Worm (Caenorhabditis elegans) whole organism, late embryonic: ENCODE measurements around the gene unc-129.

ENCODE experiments used
- C08G9.2 ChIP-seq: sonication (generic microtip); optimal IDR thresholded peaks from 2 replicates; lab custom pipeline; 2016; ENCODE audit warnings: mild to moderate bottlenecking, missing genetic modification characterization, moderate library complexity, missing compliant biosample characterization
- C38D4.7 ChIP-seq: fragments of 200-800 bp; sonication (Bioruptor generic); optimal IDR thresholded peaks from 2 replicates; lab custom pipeline; 2018; ENCODE audit warnings: mild to moderate bottlenecking, missing genetic modification characterization, moderate library complexity, missing compliant biosample characterization
- F13H6.1 ChIP-seq: sonication (generic microtip); optimal IDR thresholded peaks from 2 replicates; lab custom pipeline; 2016; ENCODE audit warnings: missing genetic modification characterization, missing compliant biosample characterization
- K02D7.2 ChIP-seq: sonication (generic microtip); optimal IDR thresholded peaks from 2 replicates; lab custom pipeline; 2017; ENCODE audit warnings: mild to moderate bottlenecking, missing genetic modification characterization, missing compliant biosample characterization
- K09A11.1 ChIP-seq: sonication (generic microtip); optimal IDR thresholded peaks from 2 replicates; lab custom pipeline; 2017; ENCODE audit warnings: antibody characterized with exemption, mild to moderate bottlenecking, missing genetic modification characterization, missing compliant biosample characterization; ENCODE audit not compliant: insufficient read depth
- T23F11.4 ChIP-seq: fragments of 200-800 bp; sonication (Bioruptor generic); optimal IDR thresholded peaks from 2 replicates; lab custom pipeline; 2018; ENCODE audit warnings: mild to moderate bottlenecking, missing genetic modification characterization, missing compliant biosample characterization
- ahr-1 ChIP-seq: sonication (generic microtip); optimal IDR thresholded peaks from 2 replicates; lab custom pipeline; 2016; ENCODE audit warnings: missing genetic modification characterization, missing compliant biosample characterization
- ama-1 ChIP-seq: fragments of 150-350 bp; optimal IDR thresholded peaks from 2 replicates; lab custom pipeline; 2014
- ceh-14 ChIP-seq: sonication (generic microtip); optimal IDR thresholded peaks from 2 replicates; lab custom pipeline; 2016; ENCODE audit warnings: missing genotype, missing genetic modification characterization, missing compliant biosample characterization
- ceh-18 ChIP-seq: sonication (generic microtip); optimal IDR thresholded peaks from 2 replicates; lab custom pipeline; 2016; ENCODE audit warnings: missing genetic modification characterization, missing compliant biosample characterization
- ceh-19 ChIP-seq: fragments of 200-800 bp; sonication (Bioruptor generic); optimal IDR thresholded peaks from 2 replicates; lab custom pipeline; 2018; ENCODE audit warnings: mild to moderate bottlenecking, missing genetic modification characterization, missing compliant biosample characterization
- ceh-22 ChIP-seq: sonication (generic microtip); optimal IDR thresholded peaks from 2 replicates; lab custom pipeline; 2017; ENCODE audit warnings: missing biosample characterization, missing genetic modification characterization
- ceh-30 ChIP-seq: fragments of 150-350 bp; optimal IDR thresholded peaks from 2 replicates; lab custom pipeline; 2014; ENCODE audit warnings: missing biosample characterization, missing genetic modification characterization
- ceh-31 ChIP-seq: sonication (generic microtip); optimal IDR thresholded peaks from 2 replicates; lab custom pipeline; 2016; ENCODE audit warnings: missing genetic modification characterization, missing compliant biosample characterization
- ceh-34 ChIP-seq: sonication (generic microtip); optimal IDR thresholded peaks from 2 replicates; lab custom pipeline; 2016; ENCODE audit warnings: mild to moderate bottlenecking, missing genetic modification characterization, missing compliant biosample characterization
- dve-1 ChIP-seq: sonication (generic microtip); optimal IDR thresholded peaks from 2 replicates; lab custom pipeline; 2017; ENCODE audit warnings: antibody characterized with exemption, mild to moderate bottlenecking, missing genetic modification characterization, missing compliant biosample characterization
- elt-4 ChIP-seq: sonication (generic microtip); optimal IDR thresholded peaks from 2 replicates; lab custom pipeline; 2016; ENCODE audit warnings: missing genetic modification characterization, missing compliant biosample characterization
- ets-4 ChIP-seq: sonication (generic microtip); optimal IDR thresholded peaks from 2 replicates; lab custom pipeline; 2016; ENCODE audit warnings: missing genetic modification characterization, missing compliant biosample characterization
- eyg-1 ChIP-seq: sonication (generic microtip); optimal IDR thresholded peaks from 2 replicates; lab custom pipeline; 2016; ENCODE audit warnings: missing genotype, missing genetic modification characterization, missing compliant biosample characterization
- fax-1 ChIP-seq: sonication (generic microtip); optimal IDR thresholded peaks from 2 replicates; lab custom pipeline; 2016; ENCODE audit warnings: missing genotype, missing genetic modification characterization, missing compliant biosample characterization
- fkh-10 ChIP-seq: fragments of 150-350 bp; optimal IDR thresholded peaks from 2 replicates; lab custom pipeline; 2014; ENCODE audit warnings: missing biosample characterization, missing genetic modification reagents, missing genetic modification characterization
- fkh-6 ChIP-seq: sonication (generic microtip); optimal IDR thresholded peaks from 2 replicates; lab custom pipeline; 2016; ENCODE audit warnings: missing genetic modification characterization, missing compliant biosample characterization
- hlh-6 ChIP-seq: sonication (generic microtip); optimal IDR thresholded peaks from 2 replicates; lab custom pipeline; 2016; ENCODE audit warnings: missing genotype, missing genetic modification characterization, missing compliant biosample characterization
- hlh-8 ChIP-seq: sonication (generic microtip); optimal IDR thresholded peaks from 2 replicates; lab custom pipeline; 2016; ENCODE audit warnings: missing genotype, missing genetic modification characterization, missing compliant biosample characterization
- madf-2 ChIP-seq: sonication (generic microtip); optimal IDR thresholded peaks from 2 replicates; lab custom pipeline; 2017; ENCODE audit warnings: missing genetic modification characterization, missing compliant biosample characterization
- mec-3 ChIP-seq: sonication (generic microtip); optimal IDR thresholded peaks from 2 replicates; lab custom pipeline; 2016; ENCODE audit warnings: borderline replicate concordance, missing genetic modification characterization, missing compliant biosample characterization
- nfya-1 ChIP-seq: sonication (generic microtip); optimal IDR thresholded peaks from 2 replicates; lab custom pipeline; 2017; ENCODE audit warnings: missing genetic modification characterization, mild to moderate bottlenecking, missing compliant biosample characterization, antibody characterized with exemption, moderate library complexity
- nhr-11 ChIP-seq: fragments of 150-350 bp; optimal IDR thresholded peaks from 2 replicates; lab custom pipeline; 2014; ENCODE audit warnings: missing biosample characterization, missing genetic modification characterization
- npax-4 ChIP-seq: sonication (generic microtip); optimal IDR thresholded peaks from 2 replicates; lab custom pipeline; 2016; ENCODE audit warnings: missing genetic modification characterization, missing compliant biosample characterization
- odd-2 ChIP-seq: sonication (generic microtip); optimal IDR thresholded peaks from 2 replicates; lab custom pipeline; 2017; ENCODE audit warnings: antibody characterized with exemption, mild to moderate bottlenecking, missing genetic modification characterization, missing compliant biosample characterization
- pha-2 ChIP-seq: sonication (generic microtip); optimal IDR thresholded peaks from 2 replicates; lab custom pipeline; 2017; ENCODE audit warnings: mild to moderate bottlenecking, missing genetic modification characterization, missing compliant biosample characterization
- pqm-1 ChIP-seq: sonication (generic microtip); optimal IDR thresholded peaks from 2 replicates; lab custom pipeline; 2016; ENCODE audit warnings: missing genetic modification characterization, missing compliant biosample characterization
- pros-1 ChIP-seq: fragments of 150-350 bp; optimal IDR thresholded peaks from 2 replicates; lab custom pipeline; 2014; ENCODE audit warnings: missing biosample characterization, missing genetic modification reagents, missing genetic modification characterization
- sdc-2 ChIP-seq: sonication (generic microtip); optimal IDR thresholded peaks from 2 replicates; lab custom pipeline; 2016; ENCODE audit warnings: missing genotype, missing genetic modification characterization, missing compliant biosample characterization
- tbx-2 ChIP-seq: sonication (generic microtip); optimal IDR thresholded peaks from 2 replicates; lab custom pipeline; 2016; ENCODE audit warnings: missing genetic modification characterization, missing compliant biosample characterization
- tbx-7 ChIP-seq: sonication (generic microtip); optimal IDR thresholded peaks from 2 replicates; lab custom pipeline; 2016; ENCODE audit warnings: missing genotype, missing genetic modification characterization, missing compliant biosample characterization
- unc-3 ChIP-seq, 2 experiments: fragments of 200-800 bp in 1 of 2; sonication (Bioruptor generic) in 1 of 2; sonication (generic microtip) in 1 of 2; conservative IDR thresholded peaks in 1 of 2; optimal IDR thresholded peaks in 1 of 2; 2 replicates each; pipeline versions ENCODE4 v1.3.6 to Lab custom; 2016 to 2022; ENCODE audit warnings: missing compliant biosample characterization in 2 of 2, missing genetic modification characterization in 2 of 2, missing genetic modification reagents in 1 of 2
- unc-42 ChIP-seq: sonication (generic microtip); optimal IDR thresholded peaks from 2 replicates; lab custom pipeline; 2016; ENCODE audit warnings: missing genotype, missing genetic modification characterization, missing compliant biosample characterization
- unc-86 ChIP-seq: sonication (generic microtip); optimal IDR thresholded peaks from 2 replicates; lab custom pipeline; 2016; ENCODE audit warnings: missing genetic modification characterization, missing compliant biosample characterization
- zip-5 ChIP-seq: sonication (generic microtip); optimal IDR thresholded peaks from 2 replicates; lab custom pipeline; 2016; ENCODE audit warnings: missing genetic modification characterization, missing compliant biosample characterization

The unc-129 gene

DNA sequence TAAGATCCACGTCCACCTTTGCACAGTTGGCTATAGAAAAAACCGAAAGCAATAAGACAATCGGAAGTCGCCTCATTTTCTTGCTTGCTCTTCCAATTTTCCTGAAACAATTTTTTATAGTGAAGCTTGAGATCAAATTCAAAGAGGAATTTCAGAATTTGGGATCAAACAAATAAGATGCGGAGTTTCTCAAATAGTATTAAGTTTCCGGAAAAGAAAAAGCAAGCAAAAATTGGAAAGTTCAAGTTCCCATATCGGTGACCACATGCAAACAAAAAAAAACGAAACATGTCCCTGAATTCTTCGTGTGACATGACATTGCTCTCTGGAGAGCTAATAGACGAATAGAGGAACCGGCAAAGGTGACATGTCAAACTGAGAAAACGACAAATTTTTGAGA, at the start of gene unc-129:
TSS of gene unc-129 (minus strand) at position 101 of the 400 bp plus-strand sequence.
- TF ChIP-seq ceh-19 (GFP tag; lab: Kevin White, UChicago) = no peak

DNA sequence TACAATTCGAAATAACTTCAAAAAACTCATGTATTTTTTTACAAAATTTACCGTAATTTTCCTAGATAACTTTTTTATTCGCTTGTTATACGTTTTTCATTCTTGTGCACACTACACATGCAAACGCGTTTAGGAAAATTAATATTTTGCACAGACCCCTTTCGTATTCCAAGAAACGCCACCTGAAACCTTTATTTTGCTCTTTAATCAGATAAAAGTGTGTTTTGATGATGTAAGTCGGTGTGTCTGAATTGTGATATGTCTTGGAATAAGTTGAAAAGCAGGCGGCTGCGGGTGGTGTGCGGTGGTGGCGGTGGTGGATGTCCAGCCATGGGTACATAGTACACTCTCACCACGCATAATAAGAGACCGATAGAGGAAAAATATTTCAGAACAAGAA, 48.2 kb upstream of the unc-129 start:
- TF ChIP-seq C08G9.2 (no peak), tbx-7 (tag; lab: Kevin White, UChicago) (no peak), ceh-22 (tag; lab: Kevin White, UChicago) (no peak), ceh-31 (tag; lab: Kevin White, UChicago) (no peak), dve-1 (tag; lab: Kevin White, UChicago) (no peak), ceh-18 (tag; lab: Kevin White, UChicago) (no peak)

DNA sequence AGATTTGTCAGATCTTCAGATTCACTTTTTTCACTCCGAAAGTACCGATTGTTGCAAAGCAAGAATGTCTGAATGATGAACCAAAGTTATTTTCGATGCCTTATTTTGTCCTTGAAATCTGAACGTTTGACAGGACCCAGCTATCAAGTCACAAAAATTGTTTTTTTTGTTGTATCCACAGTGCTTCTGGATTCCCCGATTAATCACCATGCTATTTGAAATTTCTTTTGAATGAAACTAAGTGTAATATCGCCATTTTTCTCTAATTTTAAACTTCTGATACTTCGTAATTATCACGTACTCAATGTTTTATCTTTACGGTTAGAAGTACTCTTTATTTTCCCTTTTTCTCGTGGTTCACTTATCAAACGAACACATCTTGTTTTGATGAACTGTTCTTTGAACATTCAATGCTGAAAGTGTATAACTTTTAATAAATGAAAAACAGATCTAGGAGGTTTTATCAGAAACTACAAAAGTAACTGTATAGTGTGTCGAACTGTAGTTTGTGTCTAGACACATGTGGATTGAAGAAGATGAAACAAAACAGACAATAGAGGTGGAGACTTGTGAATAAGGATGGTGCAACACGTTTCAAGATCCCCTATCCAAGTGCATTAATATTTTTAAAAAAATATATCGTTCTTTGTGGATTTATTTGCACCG, 46.4 kb upstream of the unc-129 start:
- TF ChIP-seq odd-2 (tag; lab: Kevin White, UChicago) (no peak), T23F11.4 (GFP tag; lab: Kevin White, UChicago) (no peak), ceh-34 (no peak), fax-1 (tag; lab: Kevin White, UChicago) (no peak), ceh-30 (tag; lab: Kevin White, UChicago) (no peak), ceh-14 (tag; lab: Kevin White, UChicago) (no peak), K09A11.1 (tag; lab: Kevin White, UChicago) (no peak), ets-4 (no peak), ahr-1 (no peak), nhr-11 (tag; lab: Kevin White, UChicago) (no peak), unc-42 (no peak), K02D7.2 (tag; lab: Kevin White, UChicago) (no peak), pros-1 (no peak), pqm-1 (tag; lab: Kevin White, UChicago) (no peak), nfya-1 (tag; lab: Kevin White, UChicago) (no peak), fkh-10 (no peak), elt-4 (tag; lab: Kevin White, UChicago) (no peak)

DNA sequence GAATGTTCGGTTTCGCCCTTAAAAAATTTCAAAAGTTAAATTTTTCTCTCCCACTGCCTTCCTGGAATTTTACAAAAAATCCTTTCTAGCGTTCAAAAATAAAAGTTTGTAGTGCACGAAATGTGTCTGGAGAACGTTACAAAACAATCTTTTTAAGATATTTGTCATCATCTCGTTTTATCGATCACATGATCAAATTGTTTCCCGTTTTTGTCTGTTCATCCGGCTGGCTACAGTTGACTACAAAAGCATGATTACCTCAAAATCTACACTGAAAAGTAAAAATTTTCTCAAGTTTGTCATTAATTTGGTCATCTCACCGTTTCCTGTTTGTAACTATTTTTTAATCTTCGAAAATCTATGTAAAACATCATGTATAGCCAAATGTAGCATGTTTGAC, 45.8 kb upstream of the unc-129 start:
- TF ChIP-seq C08G9.2 = no peak
- TF ChIP-seq ama-1 = no peak
- no peak for TF ChIP-seq tbx-7 (tag; lab: Kevin White, UChicago)
- no peak for TF ChIP-seq npax-4

- TF ChIP-seq hlh-6 (tag; lab: Kevin White, UChicago) (peak; percentile 2), tbx-2 (peak; percentile 37), F13H6.1 (tag; lab: Kevin White, UChicago) (peak; percentile 52), madf-2 (peak; percentile 57), mec-3 (tag; lab: Kevin White, UChicago) (peak; percentile 16), fkh-6 (peak; percentile 26), sdc-2 (tag; lab: Kevin White, UChicago) (peak; percentile 22), elt-4 (tag; lab: Kevin White, UChicago) (peak; percentile 88), hlh-8 (tag; lab: Kevin White, UChicago) (peak; percentile 30), ceh-34 (peak; percentile 5)
- TF ChIP-seq, all 69 proteins: peak for 10; not testable (repeated sequence) for 59
Observed at ce11 chrIV:9048096-9048495, 42.9 kb upstream of the unc-129 start.

ce11 chrIV:9045252-9045651, 40.0 kb upstream of the unc-129 start, which contains the start of gene Y73F4A.1:
TSS of gene Y73F4A.1 (minus strand) at chrIV:9045352.
- TF ChIP-seq eyg-1 (no peak), unc-42 (no peak), zip-5 (tag; lab: Kevin White, UChicago) (no peak), K02D7.2 (tag; lab: Kevin White, UChicago) (no peak), ceh-18 (tag; lab: Kevin White, UChicago) (no peak), tbx-2 (no peak), unc-86 (no peak), pha-2 (tag; lab: Kevin White, UChicago) (no peak), ets-4 (no peak), C38D4.7 (GFP tag; lab: Kevin White, UChicago) (no peak), fax-1 (tag; lab: Kevin White, UChicago) (no peak), T23F11.4 (GFP tag; lab: Kevin White, UChicago) (no peak), ceh-30 (tag; lab: Kevin White, UChicago) (no peak), unc-3 (GFP tag; conservative IDR thresholded peaks at IDR 0.05; lab: Robert Waterston, UW) (no peak), unc-3 (tag; optimal IDR thresholded peaks at IDR 0.05; lab: Kevin White, UChicago) (no peak)
